Worm (Caenorhabditis elegans) whole organism, L1 larva: ENCODE results near the gene F25B5.3.
A peak's percentile ranks its signal among the peaks of the same experiment; 100 is the strongest.

Experiments
- C16A3.4 ChIP-seq: fragments of 150-350 bp; optimal IDR thresholded peaks from 2 replicates; lab custom pipeline; 2014; ENCODE audit warnings: missing biosample characterization, missing genetic modification characterization
- F16B12.6 ChIP-seq: fragments of 150-350 bp; optimal IDR thresholded peaks from 2 replicates; lab custom pipeline; 2014; ENCODE audit warnings: missing biosample characterization, missing genetic modification characterization
- Y116A8C.19 ChIP-seq: sonication (generic microtip); optimal IDR thresholded peaks from 2 replicates; lab custom pipeline; 2016; ENCODE audit warnings: missing compliant biosample characterization, missing genetic modification characterization, borderline replicate concordance
- aha-1 ChIP-seq: fragments of 150-350 bp; optimal IDR thresholded peaks from 2 replicates; lab custom pipeline; 2014; ENCODE audit warnings: missing biosample characterization, missing genetic modification characterization
- ama-1 ChIP-seq: fragments of 150-350 bp; optimal IDR thresholded peaks from 2 replicates; lab custom pipeline; 2014
- blmp-1 ChIP-seq: fragments of 150-350 bp; optimal IDR thresholded peaks from 2 replicates; lab custom pipeline; 2014; ENCODE audit warnings: missing biosample characterization, missing genetic modification characterization
- ceh-63 ChIP-seq: fragments of 200-800 bp; sonication (Bioruptor generic); optimal IDR thresholded peaks from 2 replicates; lab custom pipeline; 2018; ENCODE audit warnings: mild to moderate bottlenecking, missing genetic modification characterization, missing compliant biosample characterization
- ceh-82 ChIP-seq, 3 experiments: fragments of 150-350 bp in 1 of 3; sonication (generic microtip) in 2 of 3; optimal IDR thresholded peaks; 2 replicates each; lab custom pipeline; 2014 to 2017; ENCODE audit warnings: missing biosample characterization in 3 of 3, missing genetic modification characterization in 3 of 3
- ceh-88 ChIP-seq: fragments of 200-800 bp; sonication (Bioruptor generic); IDR thresholded peaks from 2 replicates; pipeline ENCODE4 v1.3.6; 2022; ENCODE audit warnings: missing genetic modification characterization, missing compliant biosample characterization
- ceh-90 ChIP-seq: sonication (generic microtip); optimal IDR thresholded peaks from 2 replicates; lab custom pipeline; 2016; ENCODE audit warnings: missing genetic modification characterization, missing compliant biosample characterization
- ces-1 ChIP-seq: fragments of 150-350 bp; optimal IDR thresholded peaks from 2 replicates; lab custom pipeline; 2014; ENCODE audit warnings: missing biosample characterization, missing genetic modification reagents, missing genetic modification characterization
- dpl-1 ChIP-seq, 3 experiments: fragments of 150-350 bp in 2 of 3; sonication (generic microtip) in 1 of 3; optimal IDR thresholded peaks; 2 replicates each; lab custom pipeline; 2014 to 2017; ENCODE audit warnings: missing biosample characterization in 3 of 3, missing genetic modification characterization in 3 of 3, missing genetic modification reagents in 3 of 3
- dsc-1 ChIP-seq: sonication (generic microtip); optimal IDR thresholded peaks from 2 replicates; lab custom pipeline; 2016; ENCODE audit warnings: mild to moderate bottlenecking, missing genetic modification characterization, missing compliant biosample characterization
- efl-1 ChIP-seq, 4 experiments: fragments of 150-350 bp; optimal IDR thresholded peaks in 3 of 4; peaks in 1 of 4; 1 replicate in 1 of 4; 2 replicates in 3 of 4; lab custom pipeline; 2014; ENCODE audit warnings: missing biosample characterization in 2 of 4, missing genetic modification characterization in 2 of 4, missing genetic modification reagents in 2 of 4
- egl-13 ChIP-seq: sonication (generic microtip); optimal IDR thresholded peaks from 2 replicates; lab custom pipeline; 2016; ENCODE audit warnings: missing genotype, missing genetic modification reagents, missing genetic modification characterization, missing compliant biosample characterization
- elt-2 ChIP-seq: sonication (generic microtip); optimal IDR thresholded peaks from 2 replicates; lab custom pipeline; 2016; ENCODE audit warnings: missing genetic modification characterization, mild to moderate bottlenecking, inconsistent platforms, missing compliant biosample characterization, missing genetic modification reagents
- elt-3 ChIP-seq, 6 experiments: fragments of 150-350 bp in 1 of 6; sonication (generic microtip); optimal IDR thresholded peaks; 2 replicates each; lab custom pipeline; 2017 to 2018; ENCODE audit warnings: missing biosample characterization in 6 of 6, missing genetic modification characterization in 6 of 6, inconsistent platforms in 1 of 6
- fkh-10 ChIP-seq: sonication (generic microtip); optimal IDR thresholded peaks from 2 replicates; lab custom pipeline; 2017; ENCODE audit warnings: missing biosample characterization, missing genetic modification reagents, missing genetic modification characterization
- fkh-8 ChIP-seq: sonication (generic microtip); optimal IDR thresholded peaks from 2 replicates; lab custom pipeline; 2016; ENCODE audit warnings: mild to moderate bottlenecking, missing genetic modification characterization, missing compliant biosample characterization
- irx-1 ChIP-seq: sonication (generic microtip); optimal IDR thresholded peaks from 2 replicates; lab custom pipeline; 2016; ENCODE audit warnings: missing genetic modification characterization, missing compliant biosample characterization
- jun-1 ChIP-seq: fragments of 150-350 bp; optimal IDR thresholded peaks from 2 replicates; lab custom pipeline; 2014; ENCODE audit warnings: missing biosample characterization, missing genetic modification reagents, missing genetic modification characterization
- lin-13 ChIP-seq: fragments of 150-350 bp; optimal IDR thresholded peaks from 2 replicates; lab custom pipeline; 2014; ENCODE audit warnings: missing biosample characterization, missing genetic modification reagents, missing genetic modification characterization
- lin-14 ChIP-seq: fragments of 200-800 bp; sonication (Bioruptor generic); optimal IDR thresholded peaks from 2 replicates; lab custom pipeline; 2018; ENCODE audit warnings: mild to moderate bottlenecking, missing genetic modification characterization, moderate library complexity, missing compliant biosample characterization
- lin-35 ChIP-seq, 2 experiments: fragments of 150-350 bp; optimal IDR thresholded peaks; 2 replicates each; lab custom pipeline; 2014; ENCODE audit warnings: missing biosample characterization in 2 of 2, missing genetic modification characterization in 2 of 2, missing genetic modification reagents in 2 of 2
- lin-39 ChIP-seq: fragments of 150-350 bp; optimal IDR thresholded peaks from 2 replicates; lab custom pipeline; 2014; ENCODE audit warnings: missing biosample characterization, missing genetic modification reagents, missing genetic modification characterization
- lsy-2 ChIP-seq, 2 experiments: fragments of 150-350 bp; optimal IDR thresholded peaks; 2 replicates each; lab custom pipeline; 2014; ENCODE audit warnings: missing biosample characterization in 2 of 2, missing genetic modification characterization in 2 of 2
- mab-9 ChIP-seq: fragments of 200-800 bp; sonication (Bioruptor generic); IDR thresholded peaks from 2 replicates; pipeline ENCODE4 v1.3.6; 2022; ENCODE audit warnings: missing genetic modification reagents, missing genetic modification characterization, missing compliant biosample characterization
- mdl-1 ChIP-seq, 2 experiments: fragments of 150-350 bp; optimal IDR thresholded peaks; 2 replicates each; lab custom pipeline; 2014 to 2017; ENCODE audit warnings: missing biosample characterization in 2 of 2, missing genetic modification characterization in 2 of 2, inconsistent platforms in 1 of 2
- mef-2 ChIP-seq: fragments of 150-350 bp; optimal IDR thresholded peaks from 2 replicates; lab custom pipeline; 2014; ENCODE audit warnings: missing biosample characterization, missing genetic modification characterization
- nhr-11 ChIP-seq: fragments of 150-350 bp; optimal IDR thresholded peaks from 2 replicates; lab custom pipeline; 2014; ENCODE audit warnings: missing biosample characterization, missing genetic modification characterization
- nhr-12 ChIP-seq: sonication (generic microtip); optimal IDR thresholded peaks from 2 replicates; lab custom pipeline; 2017; ENCODE audit warnings: missing biosample characterization, missing genetic modification characterization
- nhr-19 ChIP-seq: fragments of 200-800 bp; sonication (Bioruptor generic); conservative IDR thresholded peaks from 2 replicates; pipeline ENCODE4 v1.3.6; 2022; ENCODE audit warnings: missing genetic modification characterization, missing compliant biosample characterization
- nhr-20 ChIP-seq: sonication (generic microtip); optimal IDR thresholded peaks from 2 replicates; lab custom pipeline; 2016; ENCODE audit warnings: mild to moderate bottlenecking, missing genetic modification characterization, missing compliant biosample characterization
- nhr-28 ChIP-seq: fragments of 150-350 bp; optimal IDR thresholded peaks from 2 replicates; lab custom pipeline; 2014; ENCODE audit warnings: missing biosample characterization, missing genetic modification characterization
- nhr-47 ChIP-seq: sonication (generic microtip); optimal IDR thresholded peaks from 2 replicates; lab custom pipeline; 2016; ENCODE audit warnings: mild to moderate bottlenecking, missing genetic modification characterization, moderate library complexity, missing compliant biosample characterization
- nhr-71 ChIP-seq: sonication (generic microtip); optimal IDR thresholded peaks from 2 replicates; lab custom pipeline; 2016; ENCODE audit warnings: mild to moderate bottlenecking, missing genetic modification characterization, moderate library complexity, missing compliant biosample characterization
- nhr-84 ChIP-seq: sonication (generic microtip); optimal IDR thresholded peaks from 2 replicates; lab custom pipeline; 2017; ENCODE audit warnings: missing biosample characterization, missing genetic modification characterization
- nhr-85 ChIP-seq: sonication (generic microtip); peaks from one replicate; lab custom pipeline; 2016; ENCODE audit warnings: missing genetic modification characterization, inconsistent platforms, missing compliant biosample characterization
- pag-3 ChIP-seq: sonication (generic microtip); optimal IDR thresholded peaks from 2 replicates; lab custom pipeline; 2017; ENCODE audit warnings: missing genetic modification characterization, mild to moderate bottlenecking, missing compliant biosample characterization, antibody characterized with exemption, borderline replicate concordance; ENCODE audit not compliant: insufficient read depth
- pax-3 ChIP-seq: fragments of 200-800 bp; sonication (Bioruptor generic); optimal IDR thresholded peaks from 2 replicates; lab custom pipeline; 2018; ENCODE audit warnings: mild to moderate bottlenecking, missing genetic modification characterization, moderate library complexity, missing compliant biosample characterization
- pqm-1 ChIP-seq: sonication (generic microtip); optimal IDR thresholded peaks from 3 replicates; lab custom pipeline; 2017; ENCODE audit warnings: missing biosample characterization, missing genetic modification characterization
- snu-23 ChIP-seq: sonication (generic microtip); optimal IDR thresholded peaks from 2 replicates; lab custom pipeline; 2016; ENCODE audit warnings: missing genetic modification characterization, missing compliant biosample characterization
- sox-4 ChIP-seq: sonication (generic microtip); optimal IDR thresholded peaks from 2 replicates; lab custom pipeline; 2016; ENCODE audit warnings: missing genetic modification characterization, missing compliant biosample characterization
- sptf-1 ChIP-seq: fragments of 150-350 bp; optimal IDR thresholded peaks from 2 replicates; lab custom pipeline; 2014; ENCODE audit warnings: missing biosample characterization, missing genetic modification characterization
- swsn-7 ChIP-seq: sonication (generic microtip); optimal IDR thresholded peaks from 2 replicates; lab custom pipeline; 2016; ENCODE audit warnings: missing genetic modification characterization, missing compliant biosample characterization
- tbx-2 ChIP-seq: sonication (generic microtip); optimal IDR thresholded peaks from 2 replicates; lab custom pipeline; 2016; ENCODE audit warnings: missing genetic modification characterization, missing compliant biosample characterization
- unc-86 ChIP-seq: sonication (generic microtip); optimal IDR thresholded peaks from 2 replicates; lab custom pipeline; 2016; ENCODE audit warnings: missing genetic modification characterization, missing compliant biosample characterization
- xbp-1 ChIP-seq: sonication (generic microtip); optimal IDR thresholded peaks from 2 replicates; lab custom pipeline; 2016; ENCODE audit warnings: missing genetic modification characterization, missing compliant biosample characterization
- zag-1 ChIP-seq: fragments of 150-350 bp; optimal IDR thresholded peaks from 2 replicates; lab custom pipeline; 2014; ENCODE audit warnings: missing biosample characterization, missing genetic modification characterization
- zip-4 ChIP-seq: fragments of 200-800 bp; sonication (Bioruptor generic); optimal IDR thresholded peaks from 2 replicates; lab custom pipeline; 2018; ENCODE audit warnings: mild to moderate bottlenecking, missing genetic modification characterization, moderate library complexity, missing compliant biosample characterization

The F25B5.3 gene

DNA sequence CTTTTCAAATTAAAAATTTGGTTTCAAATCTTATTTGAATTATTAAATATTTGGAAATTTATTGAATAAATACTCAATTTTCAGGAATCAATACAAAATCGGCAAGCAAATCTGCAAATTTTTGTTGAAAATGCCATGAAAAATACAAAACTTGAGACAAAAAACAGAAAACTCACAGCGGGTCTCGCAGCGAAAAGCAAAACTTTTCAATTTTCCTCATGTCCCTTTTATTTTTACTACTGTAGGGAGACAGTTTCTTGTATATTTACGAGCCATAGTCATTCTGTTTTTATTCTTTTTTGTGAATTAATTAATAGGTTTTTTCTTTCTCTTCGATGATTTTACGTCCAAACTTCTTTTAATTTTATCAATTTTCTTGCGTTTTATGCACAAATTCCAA, 39.8 kb downstream of the F25B5.3 start:
- no peak for TF ChIP-seq ceh-63 (GFP tag; lab: Kevin White, UChicago)
- TF ChIP-seq nhr-28: no peak
- no peak for TF ChIP-seq pqm-1 (tag; lab: Kevin White, UChicago)

DNA sequence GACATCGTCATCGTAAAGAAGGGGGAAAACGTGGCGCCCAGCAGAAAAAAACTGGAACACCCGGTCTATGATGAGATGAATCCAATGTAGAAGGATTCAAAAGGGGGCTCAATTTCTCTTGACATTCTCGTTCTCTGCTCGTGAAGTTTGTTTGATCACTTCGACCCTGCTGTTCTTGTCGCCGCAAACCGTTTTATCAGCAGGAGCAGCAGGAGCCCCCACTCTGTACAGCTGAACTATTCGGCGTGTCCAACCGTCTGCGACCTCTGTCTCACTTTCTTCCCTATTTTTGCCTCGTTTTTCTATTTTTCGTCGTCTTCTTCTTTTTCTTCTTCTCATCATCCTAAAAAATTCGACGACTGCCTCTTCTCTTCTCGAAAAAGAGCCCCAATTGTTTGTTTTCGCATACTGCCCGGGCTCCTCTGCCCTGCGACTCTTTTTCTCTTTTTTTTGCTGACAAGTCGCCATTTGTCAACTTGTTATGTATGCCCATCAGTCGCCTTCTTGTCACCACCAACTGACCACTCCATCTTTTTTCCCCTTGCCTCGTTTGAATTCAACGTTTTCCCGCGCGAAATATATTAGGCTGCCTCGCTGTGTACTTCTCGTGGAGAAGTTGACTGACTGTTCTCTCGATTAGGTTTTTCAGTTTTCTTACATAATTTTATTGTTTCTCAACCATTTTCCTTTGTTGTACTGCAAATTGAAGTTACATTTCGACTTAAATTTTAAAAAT, 40.5 kb downstream of the F25B5.3 start:
- TF ChIP-seq blmp-1 (tag; lab: Kevin White, UChicago) (peak; percentile 39), F16B12.6 (tag; lab: Kevin White, UChicago) (no peak), nhr-12 (tag; lab: Kevin White, UChicago) (no peak), elt-3 (tag; optimal IDR thresholded peaks at IDR 0.05; lab: Kevin White, UChicago) (no peak), ceh-88 (GFP tag; lab: Robert Waterston, UW) (no peak), mab-9 (GFP tag; lab: Robert Waterston, UW) (peak; percentile 73), nhr-11 (tag; lab: Kevin White, UChicago) (no peak), dsc-1 (no peak), nhr-84 (no peak), dpl-1 (GFP tag; optimal IDR thresholded peaks at IDR 0.05; lab: Kevin White, UChicago) (peak; percentile 71 to 82 (median 75)), jun-1 (no peak), egl-13 (tag; lab: Kevin White, UChicago) (no peak), nhr-47 (tag; lab: Kevin White, UChicago) (peak; percentile 13), pax-3 (tag; lab: Kevin White, UChicago) (no peak), ceh-82 (tag; optimal IDR thresholded peaks at IDR 0.05; lab: Kevin White, UChicago) (no peak), sptf-1 (tag; lab: Kevin White, UChicago) (no peak), unc-86 (tag; lab: Kevin White, UChicago) (peak; percentile 24), swsn-7 (tag; lab: Kevin White, UChicago) (peak; percentile 14), mef-2 (tag; lab: Kevin White, UChicago) (no peak), zip-4 (GFP tag; lab: Kevin White, UChicago) (no peak), ceh-90 (no peak), lin-35 (GFP tag; optimal IDR thresholded peaks at IDR 0.05; lab: Kevin White, UChicago) (peak; percentile 73 to 82), elt-2 (no peak), Y116A8C.19 (tag; lab: Kevin White, UChicago) (no peak), fkh-8 (no peak), mdl-1 (tag; optimal IDR thresholded peaks at IDR 0.05; lab: Kevin White, UChicago) (no peak), aha-1 (tag; lab: Kevin White, UChicago) (no peak), lin-13 (GFP tag; lab: Kevin White, UChicago) (no peak), lsy-2 (tag; optimal IDR thresholded peaks at IDR 0.05; lab: Kevin White, UChicago) (peak in 1 of 2 experiments; percentile 40), zag-1 (tag; lab: Kevin White, UChicago) (no peak), xbp-1 (tag; lab: Kevin White, UChicago) (peak; percentile 11), pag-3 (no peak), nhr-85 (tag; lab: Kevin White, UChicago) (no peak), C16A3.4 (tag; lab: Kevin White, UChicago) (no peak), sox-4 (tag; lab: Kevin White, UChicago) (no peak), nhr-28 (no peak), tbx-2 (tag; lab: Kevin White, UChicago) (peak; percentile 23), efl-1 (optimal IDR thresholded peaks at IDR 0.05; lab: Kevin White, UChicago) (peak; percentile 77), efl-1 (GFP tag; optimal IDR thresholded peaks at IDR 0.05 in 1 of 2; lab: Kevin White, UChicago) (peak; percentile 81 to 97), nhr-71 (tag; lab: Kevin White, UChicago) (peak; percentile 39), lin-39 (no peak), nhr-19 (GFP tag; lab: Robert Waterston, UW) (no peak), ama-1 (peak; percentile 19), ces-1 (GFP tag; lab: Kevin White, UChicago) (no peak), nhr-20 (tag; lab: Kevin White, UChicago) (peak; percentile 35), irx-1 (tag; lab: Kevin White, UChicago) (no peak), lin-14 (GFP tag; lab: Kevin White, UChicago) (peak; percentile 66), fkh-10 (GFP tag; lab: Kevin White, UChicago) (peak; percentile 9), snu-23 (GFP tag; lab: Kevin White, UChicago) (peak; percentile 23)
